Worm (Caenorhabditis elegans) whole organism, mixed stage, embryonic: ENCODE measurements around the gene rab-6.1.

Experiments used
- ceh-83 ChIP-seq: fragments of 200-800 bp; sonication (Bioruptor generic); optimal IDR thresholded peaks from 2 replicates; lab custom pipeline; 2018; ENCODE audit warnings: mild to moderate bottlenecking, missing genetic modification characterization, missing compliant biosample characterization
- elt-3 ChIP-seq: fragments of 150-350 bp; optimal IDR thresholded peaks from 2 replicates; lab custom pipeline; 2014; ENCODE audit warnings: missing biosample characterization, missing genetic modification characterization
- nhr-237 ChIP-seq: fragments of 150-350 bp; optimal IDR thresholded peaks from 2 replicates; lab custom pipeline; 2014; ENCODE audit warnings: missing biosample characterization, missing genetic modification characterization
- pha-4 ChIP-seq: fragments of 150-350 bp; optimal IDR thresholded peaks from 2 replicates; lab custom pipeline; 2018; ENCODE audit warnings: missing biosample characterization, missing genetic modification reagents, missing genetic modification characterization
- unc-62 ChIP-seq: fragments of 150-350 bp; optimal IDR thresholded peaks from 2 replicates; lab custom pipeline; 2014; ENCODE audit warnings: missing biosample characterization, missing genetic modification reagents, missing genetic modification characterization

- TF ChIP-seq elt-3 (tag; lab: Kevin White, UChicago) (no peak), nhr-237 (tag; lab: Kevin White, UChicago) (no peak), pha-4 (tag; lab: Kevin White, UChicago) (no peak), ceh-83 (no peak), unc-62 (GFP tag; lab: Kevin White, UChicago) (no peak)
Observed at ce11 chrIII:9037658-9038057, 31.9 kb upstream of the rab-6.1 start, which contains the start of gene R107.9.
